Worm (Caenorhabditis elegans): ENCODE measurements around the gene cap-2.

The cap-2 gene

ce11 chrII:10870698-10871097, 1.7 kb downstream of the cap-2 start:
- no peak for TF ChIP-seq lin-15B (tag; optimal IDR thresholded peaks at IDR 0.05)
- TF ChIP-seq pag-3 (tag; optimal IDR thresholded peaks at IDR 0.05; ENCODE audit: borderline replicate concordance, insufficient read depth), result no peak
- TF ChIP-seq unc-98 (GFP tag; IDR thresholded peaks at IDR 0.05), result no peak
- TF ChIP-seq elt-3 (tag; optimal IDR thresholded peaks at IDR 0.05), result no peak
- TF ChIP-seq C34B4.2 (tag; optimal IDR thresholded peaks at IDR 0.05), result no peak
- no peak for TF ChIP-seq mdl-1 (tag; optimal IDR thresholded peaks at IDR 0.05)
- no peak for TF ChIP-seq nhr-12 (tag; optimal IDR thresholded peaks at IDR 0.05)
- TF ChIP-seq snpc-4 (tag; optimal IDR thresholded peaks at IDR 0.05), result no peak
- TF ChIP-seq fos-1 (tag; optimal IDR thresholded peaks at IDR 0.05), result no peak
- no peak for TF ChIP-seq ceh-90 (tag; optimal IDR thresholded peaks at IDR 0.05)
- TF ChIP-seq tbx-2 (tag; optimal IDR thresholded peaks at IDR 0.05), result no peak
- no peak for TF ChIP-seq mab-9 (GFP tag; IDR thresholded peaks at IDR 0.05)
- TF ChIP-seq mep-1 (tag; optimal IDR thresholded peaks at IDR 0.05), result no peak

ce11 chrII:10872541-10872940, 3.5 kb downstream of the cap-2 start, which contains the start of the genes cyn-4 and copz-1:
TSS of gene cyn-4 (minus strand) at chrII:10872611.
TSS of gene copz-1 (plus strand) at chrII:10872879.
- TF ChIP-seq nhr-11 (tag; optimal IDR thresholded peaks at IDR 0.05) (peak; percentile 9), lin-15B (tag; optimal IDR thresholded peaks at IDR 0.05) (peak; percentile 81), blmp-1 (tag; optimal IDR thresholded peaks at IDR 0.05) (peak; percentile 52), nhr-90 (tag; optimal IDR thresholded peaks at IDR 0.05; ENCODE audit: poor library complexity) (peak; percentile 86), pqm-1 (tag; optimal IDR thresholded peaks at IDR 0.05) (no peak), hpl-2 (GFP tag; optimal IDR thresholded peaks at IDR 0.05) (no peak), lin-35 (GFP tag; optimal IDR thresholded peaks at IDR 0.05) (peak; percentile 80 to 85), egl-27 (tag; optimal IDR thresholded peaks at IDR 0.05) (no peak), unc-86 (tag; optimal IDR thresholded peaks at IDR 0.05) (peak; percentile 77), sup-37 (GFP tag; optimal IDR thresholded peaks at IDR 0.05) (no peak), sox-4 (tag; optimal IDR thresholded peaks at IDR 0.05) (peak; percentile 54), ces-1 (GFP tag; optimal IDR thresholded peaks at IDR 0.05) (no peak), irx-1 (tag; optimal IDR thresholded peaks at IDR 0.05) (peak; percentile 86), ama-1 (optimal IDR thresholded peaks at IDR 0.05) (no peak), egl-13 (tag; optimal IDR thresholded peaks at IDR 0.05) (peak; percentile 78), Y116A8C.19 (tag; optimal IDR thresholded peaks at IDR 0.05; ENCODE audit: borderline replicate concordance) (no peak), zip-4 (GFP tag; optimal IDR thresholded peaks at IDR 0.05) (peak; percentile 53), C04F5.9 (tag; optimal IDR thresholded peaks at IDR 0.05) (peak; percentile 99), nhr-19 (GFP tag; conservative IDR thresholded peaks at IDR 0.05) (peak; percentile 78), dsc-1 (tag; optimal IDR thresholded peaks at IDR 0.05) (peak; percentile 87), aha-1 (tag; optimal IDR thresholded peaks at IDR 0.05) (no peak), nhr-47 (tag; optimal IDR thresholded peaks at IDR 0.05) (peak; percentile 89), mef-2 (tag; optimal IDR thresholded peaks at IDR 0.05) (no peak), ets-5 (GFP tag; IDR thresholded peaks at IDR 0.05) (no peak), hlh-17 (GFP tag; optimal IDR thresholded peaks at IDR 0.05; ENCODE audit: borderline replicate concordance) (no peak), nhr-76 (tag; optimal IDR thresholded peaks at IDR 0.05) (no peak), efl-3 (GFP tag; optimal IDR thresholded peaks at IDR 0.05) (no peak), xbp-1 (tag; optimal IDR thresholded peaks at IDR 0.05) (peak; percentile 90), efl-1 (optimal IDR thresholded peaks at IDR 0.05) (peak; percentile 85 to 87), efl-1 (GFP tag; optimal IDR thresholded peaks at IDR 0.05 in 1 of 2) (peak; percentile 80 to 97), F16B12.6 (tag; optimal IDR thresholded peaks at IDR 0.05) (peak; percentile 59), unc-30 (tag; optimal IDR thresholded peaks at IDR 0.05) (no peak), pax-3 (tag; optimal IDR thresholded peaks at IDR 0.05) (peak; percentile 71), zag-1 (tag; optimal IDR thresholded peaks at IDR 0.05) (no peak), ztf-4 (tag; optimal IDR thresholded peaks at IDR 0.05) (no peak), elt-3 (tag; optimal IDR thresholded peaks at IDR 0.05) (peak in 2 of 6 experiments; percentile 39 to 80), fos-1 (tag; optimal IDR thresholded peaks at IDR 0.05) (peak; percentile 34), ceh-88 (GFP tag; IDR thresholded peaks at IDR 0.05) (no peak), fkh-10 (GFP tag; optimal IDR thresholded peaks at IDR 0.05) (no peak), swsn-7 (tag; optimal IDR thresholded peaks at IDR 0.05) (peak; percentile 85), nhr-28 (tag; optimal IDR thresholded peaks at IDR 0.05) (no peak), lir-3 (tag; optimal IDR thresholded peaks at IDR 0.05; ENCODE audit: poor library complexity) (peak; percentile 93), grh-1 (GFP tag; IDR thresholded peaks at IDR 0.05) (peak; percentile 60)

Data from whole organism, L1 larva.